Worm (Caenorhabditis elegans) whole organism, L4 larva: ENCODE data around the gene F56F10.2.

Experiments
- T20F7.1 ChIP-seq: fragments of 200-800 bp; sonication (Bioruptor generic); optimal IDR thresholded peaks from 2 replicates; lab custom pipeline; 2018; ENCODE audit warnings: mild to moderate bottlenecking, missing genetic modification characterization, missing compliant biosample characterization
- Y75B8A.6 ChIP-seq: fragments of 200-800 bp; sonication (Bioruptor generic); IDR thresholded peaks from 2 replicates; pipeline ENCODE4 v1.3.6; 2022; ENCODE audit warnings: missing genetic modification reagents, missing genetic modification characterization, missing compliant biosample characterization
- ZK337.2 ChIP-seq: fragments of 200-800 bp; sonication (Bioruptor generic); IDR thresholded peaks from 2 replicates; pipeline ENCODE4 v1.3.6; 2022; ENCODE audit warnings: missing genetic modification reagents, missing genetic modification characterization, missing compliant biosample characterization
- aha-1 ChIP-seq: fragments of 150-350 bp; peaks from one replicate; lab custom pipeline; 2014; ENCODE audit warnings: missing biosample characterization, missing genetic modification characterization
- arid-1 ChIP-seq: fragments of 200-800 bp; sonication (Bioruptor generic); conservative IDR thresholded peaks from 2 replicates; pipeline ENCODE4 v1.3.6; 2022; ENCODE audit warnings: missing genetic modification reagents, missing genetic modification characterization, missing compliant biosample characterization
- attf-4 ChIP-seq: sonication (generic microtip); optimal IDR thresholded peaks from 3 replicates; lab custom pipeline; 2017; ENCODE audit warnings: missing biosample characterization, missing genetic modification characterization
- ceh-20 ChIP-seq: fragments of 200-800 bp; sonication (Bioruptor generic); IDR thresholded peaks from 2 replicates; pipeline ENCODE4 v1.3.6; 2022; ENCODE audit warnings: missing genetic modification reagents, missing genetic modification characterization, missing compliant biosample characterization
- ceh-44 ChIP-seq: fragments of 200-800 bp; sonication (Bioruptor generic); IDR thresholded peaks from 2 replicates; pipeline ENCODE4 v1.3.6; 2022; ENCODE audit warnings: missing genetic modification reagents, missing genetic modification characterization, missing compliant biosample characterization
- ceh-82 ChIP-seq: sonication (generic microtip); optimal IDR thresholded peaks from 2 replicates; lab custom pipeline; 2017; ENCODE audit warnings: missing biosample characterization, missing genetic modification characterization
- ces-1 ChIP-seq: fragments of 150-350 bp; sonication (generic microtip); optimal IDR thresholded peaks from 4 replicates; lab custom pipeline; 2014; ENCODE audit warnings: missing biosample characterization, missing genetic modification reagents, missing genetic modification characterization
- dmd-6 ChIP-seq: fragments of 200-800 bp; sonication (Bioruptor generic); IDR thresholded peaks from 2 replicates; pipeline ENCODE4 v1.3.6; 2022; ENCODE audit warnings: missing genetic modification reagents, missing genetic modification characterization, missing compliant biosample characterization
- dmd-9 ChIP-seq: fragments of 200-800 bp; sonication (Bioruptor generic); IDR thresholded peaks from 2 replicates; pipeline ENCODE4 v1.3.6; 2022; ENCODE audit warnings: missing genetic modification reagents, missing genetic modification characterization, missing compliant biosample characterization
- dve-1 ChIP-seq: sonication (generic microtip); optimal IDR thresholded peaks from 2 replicates; lab custom pipeline; 2017; ENCODE audit warnings: antibody characterized with exemption, mild to moderate bottlenecking, missing genetic modification characterization, missing compliant biosample characterization; ENCODE audit not compliant: insufficient read depth
- egl-27 ChIP-seq: sonication (generic microtip); optimal IDR thresholded peaks from 3 replicates; lab custom pipeline; 2017; ENCODE audit warnings: missing biosample characterization, missing genetic modification reagents, missing genetic modification characterization
- fos-1 ChIP-seq: fragments of 150-350 bp; optimal IDR thresholded peaks from 2 replicates; lab custom pipeline; 2014; ENCODE audit warnings: missing biosample characterization, missing genetic modification characterization
- hlh-30 ChIP-seq: sonication (generic microtip); optimal IDR thresholded peaks from 2 replicates; lab custom pipeline; 2017; ENCODE audit warnings: antibody characterized with exemption, mild to moderate bottlenecking, missing genetic modification characterization, missing compliant biosample characterization; ENCODE audit not compliant: insufficient read depth
- lin-13 ChIP-seq: fragments of 150-350 bp; optimal IDR thresholded peaks from 2 replicates; lab custom pipeline; 2014; ENCODE audit warnings: missing biosample characterization, missing genetic modification reagents, missing genetic modification characterization
- madf-9 ChIP-seq: fragments of 200-800 bp; sonication (Bioruptor generic); conservative IDR thresholded peaks from 2 replicates; pipeline ENCODE4 v1.3.6; 2022; ENCODE audit warnings: missing genetic modification reagents, missing genetic modification characterization, missing compliant biosample characterization
- mdl-1 ChIP-seq, 2 experiments: fragments of 150-350 bp in 1 of 2; sonication (generic microtip) in 1 of 2; optimal IDR thresholded peaks; 2 replicates each; lab custom pipeline; 2014 to 2017; ENCODE audit warnings: missing biosample characterization in 2 of 2, missing genetic modification characterization in 2 of 2
- mdt-29 ChIP-seq: fragments of 200-800 bp; sonication (Bioruptor generic); IDR thresholded peaks from 2 replicates; pipeline ENCODE4 v1.3.6; 2022; ENCODE audit warnings: missing genetic modification reagents, missing genetic modification characterization, missing compliant biosample characterization
- mep-1 ChIP-seq: fragments of 150-350 bp; sonication (generic microtip); optimal IDR thresholded peaks from 3 replicates; lab custom pipeline; 2014; ENCODE audit warnings: missing biosample characterization, missing genetic modification characterization
- mxl-2 ChIP-seq: fragments of 200-800 bp; sonication (Bioruptor generic); conservative IDR thresholded peaks from 2 replicates; pipeline ENCODE4 v1.3.6; 2022; ENCODE audit warnings: missing genetic modification reagents, missing genetic modification characterization, missing compliant biosample characterization
- nhr-102 ChIP-seq: sonication (generic microtip); optimal IDR thresholded peaks from 2 replicates; lab custom pipeline; 2016; ENCODE audit warnings: mild to moderate bottlenecking, missing genetic modification characterization, moderate library complexity, missing compliant biosample characterization
- nhr-111 ChIP-seq: fragments of 200-800 bp; sonication (Bioruptor generic); optimal IDR thresholded peaks from 2 replicates; lab custom pipeline; 2018; ENCODE audit warnings: mild to moderate bottlenecking, missing genetic modification characterization, missing compliant biosample characterization
- nhr-48 ChIP-seq: sonication (generic microtip); optimal IDR thresholded peaks from 2 replicates; lab custom pipeline; 2016; ENCODE audit warnings: mild to moderate bottlenecking, missing genetic modification characterization, missing compliant biosample characterization
- nhr-6 ChIP-seq: fragments of 150-350 bp; optimal IDR thresholded peaks from 2 replicates; lab custom pipeline; 2014; ENCODE audit warnings: missing biosample characterization, missing genetic modification characterization
- php-3 ChIP-seq: fragments of 200-800 bp; sonication (Bioruptor generic); IDR thresholded peaks from 2 replicates; pipeline ENCODE4 v1.3.6; 2022; ENCODE audit warnings: missing genetic modification reagents, missing genetic modification characterization, missing compliant biosample characterization
- rbr-2 ChIP-seq: sonication (generic microtip); optimal IDR thresholded peaks from 2 replicates; lab custom pipeline; 2016; ENCODE audit warnings: missing genotype, missing genetic modification characterization, missing compliant biosample characterization
- saeg-2 ChIP-seq: fragments of 200-800 bp; sonication (Bioruptor generic); IDR thresholded peaks from 2 replicates; pipeline ENCODE4 v1.3.6; 2022; ENCODE audit warnings: missing genetic modification reagents, missing genetic modification characterization, missing compliant biosample characterization
- set-16 ChIP-seq: fragments of 200-800 bp; sonication (Bioruptor generic); IDR thresholded peaks from 2 replicates; pipeline ENCODE4 v1.3.6; 2022; ENCODE audit warnings: missing genetic modification reagents, missing genetic modification characterization, missing compliant biosample characterization
- skn-1 ChIP-seq: fragments of 150-350 bp; optimal IDR thresholded peaks from 2 replicates; lab custom pipeline; 2014; ENCODE audit warnings: missing biosample characterization, missing genetic modification characterization
- tag-97 ChIP-seq: fragments of 200-800 bp; sonication (Bioruptor generic); IDR thresholded peaks from 2 replicates; pipeline ENCODE4 v1.3.6; 2022; ENCODE audit warnings: missing genetic modification characterization, missing compliant biosample characterization
- unc-62 ChIP-seq, 3 experiments: fragments of 150-350 bp in 1 of 3; sonication (generic microtip); optimal IDR thresholded peaks in 2 of 3; peaks in 1 of 3; 1 replicate in 1 of 3; 2 replicates in 2 of 3; lab custom pipeline; 2014 to 2017; ENCODE audit warnings: missing biosample characterization in 3 of 3, missing genetic modification characterization in 3 of 3, missing genetic modification reagents in 3 of 3, missing genotype in 1 of 3
- zfp-2 ChIP-seq: sonication (generic microtip); optimal IDR thresholded peaks from 2 replicates; lab custom pipeline; 2016; ENCODE audit warnings: mild to moderate bottlenecking, missing genetic modification characterization, missing compliant biosample characterization
- ztf-11 ChIP-seq: fragments of 150-350 bp; optimal IDR thresholded peaks from 2 replicates; lab custom pipeline; 2014; ENCODE audit warnings: missing biosample characterization, missing genetic modification characterization
- ztf-7 ChIP-seq: fragments of 150-350 bp; optimal IDR thresholded peaks from 2 replicates; lab custom pipeline; 2014; ENCODE audit warnings: missing biosample characterization, missing genetic modification characterization

F56F10.2 gene

DNA sequence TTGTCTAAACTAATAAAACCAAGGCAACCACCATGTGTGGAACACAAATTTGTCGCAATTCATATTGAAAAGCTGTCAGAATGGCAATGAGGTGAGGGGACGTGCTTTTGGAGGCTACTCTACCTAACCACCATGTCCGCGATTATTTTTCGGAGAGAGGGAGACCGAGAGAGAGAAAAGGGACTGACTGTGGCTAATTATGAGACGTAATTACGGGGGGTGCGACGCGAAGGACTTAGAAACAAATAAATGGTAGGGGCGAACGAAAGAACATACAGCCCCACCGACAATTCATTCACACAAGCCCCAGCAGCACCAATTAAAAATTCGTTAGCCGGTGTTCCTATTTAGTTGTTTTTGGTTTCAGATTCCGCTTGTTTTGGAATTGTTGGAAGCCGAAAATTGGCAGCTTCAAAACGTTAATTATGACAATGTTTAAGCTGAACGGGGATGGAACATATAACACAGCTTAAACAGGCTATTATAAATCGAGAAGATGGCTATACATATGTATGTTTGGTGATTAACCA, 6.6 kb upstream of the F56F10.2 start:
- no peak for TF ChIP-seq tag-97
- TF ChIP-seq T20F7.1 (GFP tag; lab: Kevin White, UChicago), result no peak
- no peak for TF ChIP-seq nhr-48 (tag; lab: Kevin White, UChicago)
- TF ChIP-seq ztf-7 (tag; lab: Kevin White, UChicago), result no peak
- TF ChIP-seq fos-1, result no peak
- TF ChIP-seq arid-1, result no peak
- peak in 1 of 2 experiments; percentile 82 for TF ChIP-seq unc-62 (GFP tag; optimal IDR thresholded peaks at IDR 0.05 in 1 of 2; lab: Kevin White, UChicago)
- no peak for TF ChIP-seq unc-62 (tag; optimal IDR thresholded peaks at IDR 0.05; lab: Kevin White, UChicago)
- no peak for TF ChIP-seq ceh-44 (GFP tag; lab: Robert Waterston, UW)

DNA sequence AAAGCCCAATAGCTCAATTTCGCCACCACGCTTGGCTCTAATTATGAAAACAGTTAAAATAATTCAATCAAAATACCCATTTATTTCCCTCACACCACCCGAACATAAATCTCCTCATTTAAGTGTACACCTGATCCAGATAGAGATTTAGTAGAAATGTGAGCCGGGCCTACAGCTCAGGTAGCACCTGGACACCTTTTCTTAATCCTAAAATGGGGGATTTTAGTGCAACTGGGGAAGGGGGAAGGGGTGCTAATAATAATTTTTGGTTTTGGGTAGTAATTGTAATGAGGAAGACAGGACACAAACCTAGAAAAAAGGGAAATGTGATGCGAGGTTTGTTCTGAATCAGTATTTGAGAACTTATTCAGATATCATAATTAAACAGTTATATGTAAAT, 5.8 kb upstream of the F56F10.2 start:
- TF ChIP-seq mdt-29 (GFP tag; lab: Robert Waterston, UW), result no peak
- peak in 1 of 2 experiments; percentile 93 for TF ChIP-seq unc-62 (GFP tag; optimal IDR thresholded peaks at IDR 0.05 in 1 of 2; lab: Kevin White, UChicago)
- TF ChIP-seq unc-62 (tag; optimal IDR thresholded peaks at IDR 0.05; lab: Kevin White, UChicago), result no peak
- no peak for TF ChIP-seq nhr-111
- TF ChIP-seq Y75B8A.6 (GFP tag; lab: Robert Waterston, UW), result no peak
- TF ChIP-seq ztf-11 (tag; lab: Kevin White, UChicago), result no peak
- TF ChIP-seq ZK337.2 (GFP tag; lab: Robert Waterston, UW), result no peak
- no peak for TF ChIP-seq zfp-2 (tag; lab: Kevin White, UChicago)

DNA sequence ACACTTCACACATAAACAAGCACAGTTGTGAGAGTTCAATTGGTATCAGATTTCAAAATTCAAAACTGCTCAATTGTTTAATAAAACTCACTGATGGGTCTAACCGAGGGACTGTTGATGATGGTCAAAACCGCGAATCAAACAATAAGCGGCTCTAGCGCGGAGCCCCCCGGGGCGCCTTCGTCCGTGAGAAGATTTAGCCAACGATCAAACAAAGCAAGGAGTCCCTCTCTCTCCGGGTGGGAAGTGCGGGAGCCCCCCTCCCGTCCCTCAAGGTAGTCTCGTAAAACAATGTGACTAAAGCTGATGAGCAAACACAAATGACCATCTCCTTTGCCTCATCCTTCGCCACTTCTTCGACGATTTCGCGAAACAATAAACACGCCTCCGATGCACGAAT, 1.8 kb upstream of the F56F10.2 start:
- TF ChIP-seq dmd-9 (GFP tag; lab: Robert Waterston, UW) (no peak), set-16 (GFP tag; lab: Robert Waterston, UW) (peak; percentile 58), ztf-7 (tag; lab: Kevin White, UChicago) (no peak), saeg-2 (no peak), madf-9 (no peak), arid-1 (no peak), mdl-1 (tag; optimal IDR thresholded peaks at IDR 0.05; lab: Kevin White, UChicago) (no peak), unc-62 (GFP tag; optimal IDR thresholded peaks at IDR 0.05 in 1 of 2; lab: Kevin White, UChicago) (peak in 1 of 2 experiments; percentile 81), unc-62 (tag; optimal IDR thresholded peaks at IDR 0.05; lab: Kevin White, UChicago) (no peak), ceh-82 (tag; lab: Kevin White, UChicago) (no peak), aha-1 (tag; lab: Kevin White, UChicago) (no peak), nhr-6 (tag; lab: Kevin White, UChicago) (no peak), nhr-102 (tag; lab: Kevin White, UChicago) (no peak), skn-1 (tag; lab: Kevin White, UChicago) (no peak), php-3 (GFP tag; lab: Robert Waterston, UW) (no peak), dmd-6 (GFP tag; lab: Robert Waterston, UW) (no peak), mep-1 (tag; lab: Kevin White, UChicago) (no peak), ces-1 (GFP tag; lab: Kevin White, UChicago) (no peak)
- TF ChIP-seq, all 104 proteins: peak for 2

DNA sequence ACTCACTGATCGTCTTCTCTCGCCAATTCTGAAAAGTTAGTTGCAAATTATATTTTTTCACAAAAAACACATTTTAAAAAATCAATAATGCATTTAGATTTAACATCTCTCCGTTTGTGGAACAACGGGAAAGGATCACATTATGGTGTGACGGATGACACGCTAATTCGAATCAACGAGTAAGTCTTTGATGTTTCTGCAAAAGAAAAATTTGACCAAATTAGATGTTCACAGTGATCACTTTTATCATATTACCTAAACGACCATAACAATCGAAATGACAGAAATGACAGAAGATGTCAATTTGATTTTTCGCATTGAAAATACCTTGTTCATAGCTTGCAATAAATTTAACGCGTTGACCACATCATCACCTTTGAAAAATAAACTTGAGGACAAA, 2.0 kb downstream of the F56F10.2 start:
- TF ChIP-seq mxl-2 (GFP tag; lab: Robert Waterston, UW), result no peak
- no peak for TF ChIP-seq hlh-30 (tag; lab: Kevin White, UChicago)
- TF ChIP-seq ceh-20 (GFP tag; lab: Robert Waterston, UW), result no peak
- TF ChIP-seq dve-1 (tag; lab: Kevin White, UChicago), result no peak
- no peak for TF ChIP-seq dmd-6 (GFP tag; lab: Robert Waterston, UW)
- no peak for TF ChIP-seq ztf-11 (tag; lab: Kevin White, UChicago)
- no peak for TF ChIP-seq egl-27 (tag; lab: Kevin White, UChicago)
- no peak for TF ChIP-seq rbr-2
- no peak for TF ChIP-seq attf-4
- no peak for TF ChIP-seq lin-13 (GFP tag; lab: Kevin White, UChicago)
